Worm (Caenorhabditis elegans): Measurements from ENCODE around the gene ogt-1.

ogt-1 gene

DNA sequence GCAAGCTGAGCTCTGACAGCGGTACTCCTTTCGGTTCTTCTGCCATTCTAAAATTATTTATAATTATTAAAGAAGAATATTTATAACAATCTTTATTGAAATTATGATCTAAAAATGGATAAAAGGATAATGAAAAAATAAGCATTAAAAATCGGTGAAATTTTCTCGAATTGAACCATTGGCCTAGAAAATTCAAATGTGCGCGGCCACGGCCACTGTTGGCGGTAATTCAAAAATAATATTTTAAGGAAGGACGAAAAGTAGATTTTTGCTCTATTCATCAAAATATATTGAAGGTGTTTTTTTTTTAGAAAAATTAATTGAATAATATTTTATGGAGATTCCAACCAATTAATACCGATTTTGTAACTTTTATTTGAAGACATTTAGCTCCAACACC lies 45.2 kb upstream of the ogt-1 start, which contains the start of gene pfd-5 (continued):
- TF ChIP-seq hlh-30 (tag; optimal IDR thresholded peaks at IDR 0.05; ENCODE audit: insufficient read depth) (peak; percentile 36), sdz-12 (GFP tag; optimal IDR thresholded peaks at IDR 0.05) (no peak), dpl-1 (GFP tag; optimal IDR thresholded peaks at IDR 0.05) (peak; percentile 92), hlh-11 (tag; optimal IDR thresholded peaks at IDR 0.05) (no peak), lir-3 (tag; optimal IDR thresholded peaks at IDR 0.05) (no peak), R02D3.7 (tag; optimal IDR thresholded peaks at IDR 0.05) (no peak), F44E2.7 (GFP tag; IDR thresholded peaks at IDR 0.05) (no peak), lin-38 (GFP tag; IDR thresholded peaks at IDR 0.05) (peak; percentile 53), mes-2 (tag; optimal IDR thresholded peaks at IDR 0.05; ENCODE audit: poor library complexity, severe bottlenecking) (peak; percentile 98)

DNA sequence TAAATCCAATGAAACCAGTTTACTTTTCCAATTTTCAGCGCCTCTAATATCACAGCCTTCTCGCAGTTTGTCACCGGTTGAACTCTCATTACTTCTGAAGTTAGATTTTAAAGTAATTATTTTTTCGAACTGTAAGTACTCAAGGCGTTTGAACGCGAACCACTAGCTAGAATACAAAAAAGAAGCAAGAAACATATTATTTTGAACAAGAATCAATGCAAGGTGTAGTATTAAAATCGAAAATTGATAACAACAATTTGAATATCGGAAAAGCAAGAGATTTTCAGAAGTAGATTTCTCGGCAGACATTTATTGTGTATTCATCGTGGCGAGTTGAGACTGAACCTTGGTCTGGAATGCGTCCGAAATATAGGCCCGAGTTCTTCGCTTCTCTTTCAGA lies 44.4 kb upstream of the ogt-1 start, which contains the start of gene exos-9:
exos-9 (minus strand) TSS at position 101 of the 400 bp plus-strand sequence.
- TF ChIP-seq saeg-2 (GFP tag; IDR thresholded peaks at IDR 0.05): no peak
- no peak for TF ChIP-seq mxl-3 (GFP tag; optimal IDR thresholded peaks at IDR 0.05)
- peak; percentile 31 for TF ChIP-seq aha-1 (tag)

ce11 chrIII:7195325-7195724 lies 41.7 kb upstream of the ogt-1 start, which contains the start of gene F37C12.18:
Gene F37C12.18 (minus strand): TSS chrIII:7195425.
- TF ChIP-seq ztf-11 (tag; optimal IDR thresholded peaks at IDR 0.05) (no peak), aha-1 (tag) (peak; percentile 68), zfp-3 (GFP tag; conservative IDR thresholded peaks at IDR 0.05) (no peak)

DNA sequence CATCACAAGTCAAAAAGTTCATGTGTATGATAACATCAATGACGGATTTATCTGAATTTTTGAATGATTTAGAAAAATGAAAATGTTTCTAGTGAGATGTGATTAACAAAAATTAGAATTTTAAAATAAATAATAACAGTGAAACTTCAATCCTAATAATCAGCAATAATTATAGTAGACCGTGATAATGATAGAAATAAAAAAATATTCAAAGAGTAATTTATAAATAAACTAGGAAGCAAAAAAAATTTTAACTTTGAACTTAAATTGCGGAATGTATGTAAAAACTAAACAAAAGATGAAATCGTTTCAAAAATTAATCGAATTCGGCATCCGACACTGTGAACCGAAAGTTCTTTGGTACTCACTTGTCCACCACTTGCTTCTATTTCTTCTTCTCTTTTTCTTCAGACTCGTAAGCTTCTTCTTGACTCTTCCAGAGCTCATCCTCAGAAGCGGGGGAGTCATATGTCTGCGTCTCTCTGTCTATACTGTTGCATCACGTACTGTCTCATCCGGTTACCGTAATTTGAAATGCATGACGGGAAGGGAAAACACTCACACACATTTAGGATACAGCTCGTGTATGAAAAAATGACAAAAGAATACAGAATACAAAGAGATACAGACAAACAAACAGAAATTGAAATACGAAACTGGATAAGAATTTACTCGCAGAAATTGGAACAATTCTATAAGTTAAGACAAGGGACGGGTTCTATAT lies 39.5 kb upstream of the ogt-1 start, which contains the start of gene mec-14:
mec-14 (minus strand) TSS at position 51 of the 724 bp plus-strand sequence.
- no peak for TF ChIP-seq D1046.2 (GFP tag; IDR thresholded peaks at IDR 0.05)
- TF ChIP-seq ces-1 (GFP tag; optimal IDR thresholded peaks at IDR 0.05): no peak
- TF ChIP-seq zip-11 (GFP tag; IDR thresholded peaks at IDR 0.05): no peak
- no peak for TF ChIP-seq cey-2 (tag; optimal IDR thresholded peaks at IDR 0.05; ENCODE audit: borderline replicate concordance, insufficient read depth)
- TF ChIP-seq fkh-10 (GFP tag; optimal IDR thresholded peaks at IDR 0.05): no peak
- no peak for TF ChIP-seq lin-13 (GFP tag; optimal IDR thresholded peaks at IDR 0.05)
- TF ChIP-seq pqm-1 (tag; optimal IDR thresholded peaks at IDR 0.05): no peak
- TF ChIP-seq aha-1 (tag): no peak
- no peak for TF ChIP-seq vab-7 (GFP tag; IDR thresholded peaks at IDR 0.05)
- TF ChIP-seq lin-39 (tag; optimal IDR thresholded peaks at IDR 0.05): no peak
- no peak for TF ChIP-seq ceh-28 (tag; optimal IDR thresholded peaks at IDR 0.05)
- no peak for TF ChIP-seq set-16 (GFP tag; IDR thresholded peaks at IDR 0.05)
- no peak for TF ChIP-seq dmd-9 (GFP tag; IDR thresholded peaks at IDR 0.05)

ce11 chrIII:7189581-7190128 lies 36.1 kb upstream of the ogt-1 start, which contains the start of gene rps-21:
Gene rps-21 (minus strand): TSS chrIII:7189631.
- 0 out of 2 replicates have a peak, but pooled peaks have one; percentile 30 for TF ChIP-seq tra-1 (GFP tag; IDR thresholded peaks at IDR 0.05)
- no peak for TF ChIP-seq duxl-1 (tag; optimal IDR thresholded peaks at IDR 0.05; ENCODE audit: poor library complexity)
- peak; percentile 77 for TF ChIP-seq nhr-6 (tag; optimal IDR thresholded peaks at IDR 0.05)
- TF ChIP-seq nhr-41 (GFP tag; IDR thresholded peaks at IDR 0.05): no peak
- TF ChIP-seq ZK546.5 (tag; optimal IDR thresholded peaks at IDR 0.05): peak in 1 of 2 experiments; percentile 52
- TF ChIP-seq Y75B8A.6 (GFP tag; IDR thresholded peaks at IDR 0.05): no peak
- TF ChIP-seq rbr-2 (tag; optimal IDR thresholded peaks at IDR 0.05): peak; percentile 67
- TF ChIP-seq set-16 (GFP tag; IDR thresholded peaks at IDR 0.05): no peak; the same call in 1 of the 2 replicates
- no peak for TF ChIP-seq lin-1 (GFP tag; IDR thresholded peaks at IDR 0.05)
- peak; percentile 9 to 92 for TF ChIP-seq lsy-2 (tag; optimal IDR thresholded peaks at IDR 0.05)
- TF ChIP-seq nhr-11 (tag; optimal IDR thresholded peaks at IDR 0.05): peak; percentile 91
- TF ChIP-seq unc-62 (GFP tag; optimal IDR thresholded peaks at IDR 0.05 in 1 of 2): peak in 1 of 2 experiments; percentile 77
- TF ChIP-seq unc-62 (tag; optimal IDR thresholded peaks at IDR 0.05): no peak
- no peak for TF ChIP-seq D1046.2 (GFP tag; IDR thresholded peaks at IDR 0.05)
- TF ChIP-seq unc-39 (tag; optimal IDR thresholded peaks at IDR 0.05): no peak
- no peak for TF ChIP-seq lir-3 (tag; optimal IDR thresholded peaks at IDR 0.05)
- TF ChIP-seq lim-7 (GFP tag; IDR thresholded peaks at IDR 0.05): no peak
- TF ChIP-seq mdt-29 (GFP tag; IDR thresholded peaks at IDR 0.05): no peak
- TF ChIP-seq ceh-20 (GFP tag; IDR thresholded peaks at IDR 0.05): peak; percentile 48; the same call in 1 of the 2 replicates
- 0 out of 2 replicates have a peak, but pooled peaks have one; percentile 23 for TF ChIP-seq arid-1 (GFP tag; conservative IDR thresholded peaks at IDR 0.05)
